Worm (Caenorhabditis elegans) whole organism, young adult: ENCODE results near the gene T08H10.3.

Experiments
- hmg-1.2 ChIP-seq: fragments of 200-800 bp; sonication (Bioruptor generic); IDR thresholded peaks from 2 replicates; pipeline ENCODE4 v1.3.6; 2022; ENCODE audit warnings: missing genetic modification reagents, missing genetic modification characterization, missing compliant biosample characterization
- hmg-20 ChIP-seq: fragments of 200-800 bp; sonication (Bioruptor generic); IDR thresholded peaks from 2 replicates; pipeline ENCODE4 v1.3.6; 2022; ENCODE audit warnings: missing genetic modification reagents, missing genetic modification characterization, missing compliant biosample characterization

DNA sequence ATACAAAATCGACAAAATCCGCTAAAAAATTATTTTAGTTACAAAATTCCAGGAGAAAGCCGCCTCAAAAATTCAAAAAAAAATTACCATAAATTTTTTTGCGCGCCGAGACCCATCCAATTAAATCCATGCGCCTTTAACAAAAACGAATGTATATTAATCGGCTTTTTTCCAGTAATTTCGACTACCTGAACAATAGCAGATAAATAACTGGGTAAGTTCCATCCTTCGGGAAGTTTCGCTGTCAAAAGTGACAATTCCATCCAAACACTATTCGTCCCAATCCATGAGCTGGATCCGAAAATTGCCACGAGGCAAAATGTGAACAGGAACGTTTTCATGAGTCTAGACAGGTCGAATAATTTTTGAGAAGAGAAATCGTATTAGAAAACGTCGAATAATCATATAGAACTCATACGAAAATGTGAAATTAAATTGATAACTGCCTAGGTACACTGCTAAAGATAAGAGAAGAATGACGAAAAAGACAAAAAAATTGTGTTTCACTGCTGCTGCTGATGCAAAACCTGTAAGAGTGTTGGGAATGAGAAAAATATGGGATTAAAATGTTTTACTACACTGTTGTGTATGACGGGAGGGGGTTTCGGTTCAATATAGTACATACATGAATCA is 28.3 kb upstream of the T08H10.3 start, which contains the start of gene rft-1:
- TF ChIP-seq hmg-20 (GFP tag; lab: Robert Waterston, UW) (no peak), hmg-1.2 (GFP tag; lab: Robert Waterston, UW) (no peak)
